Worm (Caenorhabditis elegans) whole organism, early embryonic: ENCODE measurements around the gene srbc-76.

Experiments used
- B0310.2 ChIP-seq: sonication (generic microtip); optimal IDR thresholded peaks from 2 replicates; lab custom pipeline; 2016; ENCODE audit warnings: mild to moderate bottlenecking, missing genetic modification characterization, missing compliant biosample characterization
- F13C5.2 ChIP-seq: sonication (generic microtip); optimal IDR thresholded peaks from 2 replicates; lab custom pipeline; 2017; ENCODE audit warnings: mild to moderate bottlenecking, missing genetic modification characterization, inconsistent platforms, missing compliant biosample characterization
- aly-1 ChIP-seq: sonication (generic microtip); optimal IDR thresholded peaks from 2 replicates; lab custom pipeline; 2016; ENCODE audit warnings: missing genetic modification characterization, missing compliant biosample characterization
- ama-1 ChIP-seq: fragments of 150-350 bp; optimal IDR thresholded peaks from 2 replicates; lab custom pipeline; 2014
- ceh-13 ChIP-seq: fragments of 200-800 bp; sonication (Bioruptor generic); optimal IDR thresholded peaks from 2 replicates; lab custom pipeline; 2018; ENCODE audit warnings: mild to moderate bottlenecking, missing genetic modification characterization, missing compliant biosample characterization
- ceh-36 ChIP-seq: sonication (generic microtip); optimal IDR thresholded peaks from 2 replicates; lab custom pipeline; 2016; ENCODE audit warnings: missing genetic modification characterization, inconsistent platforms, missing compliant biosample characterization
- ets-7 ChIP-seq: sonication (generic microtip); optimal IDR thresholded peaks from 2 replicates; lab custom pipeline; 2016; ENCODE audit warnings: missing genotype, missing genetic modification characterization, missing compliant biosample characterization
- flt-1 ChIP-seq: fragments of 200-800 bp; sonication (Bioruptor generic); IDR thresholded peaks from 2 replicates; pipeline ENCODE4 v1.3.6; 2022; ENCODE audit warnings: missing genetic modification characterization, missing compliant biosample characterization
- hmbx-1 ChIP-seq: sonication (generic microtip); optimal IDR thresholded peaks from 2 replicates; lab custom pipeline; 2016; ENCODE audit warnings: mild to moderate bottlenecking, missing genetic modification characterization, missing compliant biosample characterization
- hmg-4 ChIP-seq: fragments of 200-800 bp; sonication (Bioruptor generic); optimal IDR thresholded peaks from 2 replicates; lab custom pipeline; 2018; ENCODE audit warnings: mild to moderate bottlenecking, missing genetic modification characterization, missing compliant biosample characterization
- hnd-1 ChIP-seq: sonication (generic microtip); optimal IDR thresholded peaks from 2 replicates; lab custom pipeline; 2016; ENCODE audit warnings: missing genetic modification characterization, missing compliant biosample characterization
- pes-1 ChIP-seq: fragments of 200-800 bp; sonication (Bioruptor generic); IDR thresholded peaks from 2 replicates; pipeline ENCODE4 v1.3.6; 2022; ENCODE audit warnings: missing genetic modification reagents, missing genetic modification characterization, missing compliant biosample characterization
- scrt-1 ChIP-seq: fragments of 200-800 bp; sonication (Bioruptor generic); IDR thresholded peaks from 2 replicates; pipeline ENCODE4 v1.3.6; 2022; ENCODE audit warnings: missing genetic modification characterization, missing compliant biosample characterization
- sea-1 ChIP-seq: fragments of 200-800 bp; sonication (Bioruptor generic); conservative IDR thresholded peaks from 2 replicates; pipeline ENCODE4 v1.3.6; 2022; ENCODE audit warnings: missing genetic modification characterization, missing compliant biosample characterization
- tbx-11 ChIP-seq: fragments of 200-800 bp; sonication (Bioruptor generic); IDR thresholded peaks from 2 replicates; pipeline ENCODE4 v1.3.6; 2022; ENCODE audit warnings: missing genetic modification characterization, missing compliant biosample characterization
- tbx-37 ChIP-seq: fragments of 200-800 bp; sonication (Bioruptor generic); conservative IDR thresholded peaks from 2 replicates; pipeline ENCODE4 v1.3.6; 2022; ENCODE audit warnings: missing genetic modification reagents, missing genetic modification characterization, missing compliant biosample characterization
- tra-4 ChIP-seq: sonication (generic microtip); optimal IDR thresholded peaks from 2 replicates; lab custom pipeline; 2017; ENCODE audit warnings: missing genetic modification characterization, missing compliant biosample characterization

Gene srbc-76

ce11 chrV:15290995-15291394 is 38.8 kb downstream of the srbc-76 start, which contains the start of gene cyp-34A2:
Gene cyp-34A2 (minus strand): TSS chrV:15291095.
- TF ChIP-seq hmbx-1 = no peak
- no peak for TF ChIP-seq sea-1
- TF ChIP-seq F13C5.2 (tag; lab: Kevin White, UChicago) = no peak
- no peak for TF ChIP-seq pes-1 (GFP tag; lab: Robert Waterston, UW)
- TF ChIP-seq hnd-1 (tag; lab: Kevin White, UChicago) = no peak
- TF ChIP-seq aly-1 (tag; lab: Kevin White, UChicago) = no peak
- no peak for TF ChIP-seq tbx-11 (GFP tag; lab: Robert Waterston, UW)
- no peak for TF ChIP-seq tra-4 (tag; lab: Kevin White, UChicago)
- TF ChIP-seq scrt-1 (GFP tag; lab: Robert Waterston, UW) = no peak
- no peak for TF ChIP-seq tbx-37
- no peak for TF ChIP-seq ceh-36 (tag; lab: Kevin White, UChicago)
- no peak for TF ChIP-seq ama-1
- TF ChIP-seq flt-1 = no peak
- TF ChIP-seq hmg-4 = no peak
- no peak for TF ChIP-seq ceh-13
- no peak for TF ChIP-seq ets-7 (tag; lab: Kevin White, UChicago)
- no peak for TF ChIP-seq B0310.2 (tag; lab: Kevin White, UChicago)

ce11 chrV:15293865-15294264 is 41.7 kb downstream of the srbc-76 start, which contains the start of gene str-96:
Gene str-96 (minus strand): TSS chrV:15293965.
- TF ChIP-seq pes-1 (GFP tag; lab: Robert Waterston, UW) = no peak
- TF ChIP-seq hmbx-1 = no peak
- no peak for TF ChIP-seq ama-1
- TF ChIP-seq tra-4 (tag; lab: Kevin White, UChicago) = no peak
- TF ChIP-seq ets-7 (tag; lab: Kevin White, UChicago) = no peak
- TF ChIP-seq tbx-11 (GFP tag; lab: Robert Waterston, UW) = no peak
- no peak for TF ChIP-seq ceh-36 (tag; lab: Kevin White, UChicago)
- no peak for TF ChIP-seq F13C5.2 (tag; lab: Kevin White, UChicago)
- TF ChIP-seq hnd-1 (tag; lab: Kevin White, UChicago) = no peak
- no peak for TF ChIP-seq flt-1
- TF ChIP-seq hmg-4 = no peak
- no peak for TF ChIP-seq ceh-13
- TF ChIP-seq sea-1 = no peak
- no peak for TF ChIP-seq scrt-1 (GFP tag; lab: Robert Waterston, UW)
- no peak for TF ChIP-seq B0310.2 (tag; lab: Kevin White, UChicago)
- TF ChIP-seq aly-1 (tag; lab: Kevin White, UChicago) = no peak
- no peak for TF ChIP-seq tbx-37

ce11 chrV:15295436-15295835 is 43.3 kb downstream of the srbc-76 start:
- TF ChIP-seq pes-1 (GFP tag; lab: Robert Waterston, UW) (peak; percentile 54; the same call in 1 of the 2 replicates), flt-1 (peak; percentile 15; the same call in 1 of the 2 replicates)

- no peak for TF ChIP-seq ama-1
- no peak for TF ChIP-seq tra-4 (tag; lab: Kevin White, UChicago)
- TF ChIP-seq aly-1 (tag; lab: Kevin White, UChicago) = no peak
- no peak for TF ChIP-seq ceh-13
- TF ChIP-seq flt-1 = no peak
- TF ChIP-seq ets-7 (tag; lab: Kevin White, UChicago) = no peak
- no peak for TF ChIP-seq ceh-36 (tag; lab: Kevin White, UChicago)
- TF ChIP-seq hnd-1 (tag; lab: Kevin White, UChicago) = no peak
- TF ChIP-seq scrt-1 (GFP tag; lab: Robert Waterston, UW) = no peak
- TF ChIP-seq tbx-11 (GFP tag; lab: Robert Waterston, UW) = no peak
- no peak for TF ChIP-seq B0310.2 (tag; lab: Kevin White, UChicago)
- no peak for TF ChIP-seq hmg-4
These were observed 46.4 kb downstream of the srbc-76 start, which contains the start of gene cpr-3 for ce11 chrV:15298597-15298996. Gene cpr-3 (minus strand): TSS chrV:15298700.
